Fruit fly (Drosophila melanogaster) whole organism, embryonic: Measurements from ENCODE around the gene CG33939.
A peak's percentile ranks its signal among the peaks of the same experiment; 100 is the strongest.

Experiments used
- B-H1 ChIP-seq: fragments of 200-800 bp; sonication (Bioruptor generic); IDR thresholded peaks from 3 replicates; pipeline ENCODE4 v1.3.6; 2022; ENCODE audit warnings: missing biosample characterization, missing genetic modification characterization
- CG11398 ChIP-seq: fragments of 200-800 bp; sonication (Bioruptor generic); optimal IDR thresholded peaks from 2 replicates; lab custom pipeline; 2016; ENCODE audit warnings: missing biosample characterization, missing genetic modification characterization
- CG3838 ChIP-seq: fragments of 200-800 bp; sonication (Bioruptor generic); optimal IDR thresholded peaks from 3 replicates; lab custom pipeline; 2016; ENCODE audit warnings: missing biosample characterization, missing genetic modification characterization
- CG9797 ChIP-seq: fragments of 200-800 bp; sonication (Bioruptor generic); optimal IDR thresholded peaks from 3 replicates; lab custom pipeline; 2018; ENCODE audit warnings: missing biosample characterization, mild to moderate bottlenecking, missing genetic modification characterization
- D19A ChIP-seq: fragments of 200-800 bp; optimal IDR thresholded peaks from 3 replicates; lab custom pipeline; 2019; ENCODE audit warnings: missing biosample characterization, mild to moderate bottlenecking, missing genetic modification characterization, moderate library complexity
- Dbx ChIP-seq: fragments of 200-800 bp; sonication (Bioruptor generic); IDR thresholded peaks from 3 replicates; pipeline ENCODE4 v1.3.6; 2022; ENCODE audit warnings: missing biosample characterization, missing genetic modification characterization
- E2f1 ChIP-seq: fragments of 200-800 bp; sonication (Bioruptor generic); IDR thresholded peaks from 2 replicates; pipeline ENCODE4 v1.3.6; 2022; ENCODE audit warnings: missing biosample characterization, missing genetic modification characterization
- Hr39 ChIP-seq: fragments of >200 bp; optimal IDR thresholded peaks from 2 replicates; lab custom pipeline; 2017
- grn ChIP-seq: fragments of 200-800 bp; sonication (Bioruptor generic); optimal IDR thresholded peaks from 3 replicates; lab custom pipeline; 2017; ENCODE audit warnings: missing biosample characterization, missing genetic modification characterization
- insv ChIP-seq, 2 experiments: fragments of 200-800 bp; sonication (Bioruptor generic); optimal IDR thresholded peaks; 3 replicates each; lab custom pipeline; 2016 to 2018; ENCODE audit warnings: missing biosample characterization in 2 of 2, missing genetic modification characterization in 2 of 2
- knrl ChIP-seq: fragments of 200-800 bp; sonication (Bioruptor generic); IDR thresholded peaks from 3 replicates; pipeline ENCODE4 v1.3.6; 2022; ENCODE audit warnings: missing biosample characterization, missing genetic modification characterization; ENCODE audit not compliant: partially characterized antibody
- pan ChIP-seq, 4 experiments: fragments of >200 bp in 3 of 4; fragments of 200-800 bp in 1 of 4; sonication (Bioruptor generic) in 1 of 4; optimal IDR thresholded peaks in 3 of 4; IDR thresholded peaks in 1 of 4; 2 replicates each; pipeline versions ENCODE4 v1.3.6 to Lab custom; 2017 to 2022; ENCODE audit warnings: missing biosample characterization in 2 of 4, missing genetic modification characterization in 2 of 4, mixed read lengths in 1 of 4
- zen2 ChIP-seq: fragments of 200-800 bp; sonication (Bioruptor generic); IDR thresholded peaks from 3 replicates; pipeline ENCODE4 v1.3.6; 2022; ENCODE audit warnings: missing biosample characterization, missing genetic modification characterization; ENCODE audit not compliant: partially characterized antibody

dm6 chrX:19215215-19215614, 40.5 kb upstream of the CG33939 start, which contains the start of gene Muc18B:
- TF ChIP-seq Dbx (GFP tag; lab: Robert Waterston, UW) = no peak
- TF ChIP-seq knrl (GFP tag; lab: Robert Waterston, UW) = no peak
- TF ChIP-seq E2f1 (GFP tag; lab: Robert Waterston, UW) = no peak
- no peak for TF ChIP-seq CG9797 (GFP tag; lab: Kevin White, UChicago)
- TF ChIP-seq CG3838 = no peak
- peak; percentile 38 for TF ChIP-seq grn (GFP tag; lab: Kevin White, UChicago)
- TF ChIP-seq CG11398 = no peak
- no peak for TF ChIP-seq pan (optimal IDR thresholded peaks at IDR 0.05; lab: Kevin White, UChicago)
- TF ChIP-seq pan (GFP tag; optimal IDR thresholded peaks at IDR 0.05 in 1 of 2, IDR thresholded peaks at IDR 0.05 in 1 of 2) = no peak
- TF ChIP-seq B-H1 = no peak
- no peak for TF ChIP-seq zen2 (GFP tag; lab: Robert Waterston, UW)
- TF ChIP-seq insv (GFP tag; optimal IDR thresholded peaks at IDR 0.05; lab: Kevin White, UChicago) = no peak
- TF ChIP-seq D19A (tag; lab: Kevin White, UChicago) = no peak
- TF ChIP-seq Hr39 (lab: Kevin White, UChicago) = no peak
